Worm (Caenorhabditis elegans) whole organism, early embryonic: Measurements from ENCODE around the gene sysm-1.
A peak's percentile ranks its signal among the peaks of the same experiment; 100 is the strongest.

Experiments
- B0310.2 ChIP-seq: sonication (generic microtip); optimal IDR thresholded peaks from 2 replicates; lab custom pipeline; 2016; ENCODE audit warnings: mild to moderate bottlenecking, missing genetic modification characterization, missing compliant biosample characterization
- F13C5.2 ChIP-seq: sonication (generic microtip); optimal IDR thresholded peaks from 2 replicates; lab custom pipeline; 2017; ENCODE audit warnings: mild to moderate bottlenecking, missing genetic modification characterization, inconsistent platforms, missing compliant biosample characterization
- aly-1 ChIP-seq: sonication (generic microtip); optimal IDR thresholded peaks from 2 replicates; lab custom pipeline; 2016; ENCODE audit warnings: missing genetic modification characterization, missing compliant biosample characterization
- ama-1 ChIP-seq: fragments of 150-350 bp; optimal IDR thresholded peaks from 2 replicates; lab custom pipeline; 2014
- ceh-13 ChIP-seq: fragments of 200-800 bp; sonication (Bioruptor generic); optimal IDR thresholded peaks from 2 replicates; lab custom pipeline; 2018; ENCODE audit warnings: mild to moderate bottlenecking, missing genetic modification characterization, missing compliant biosample characterization
- ceh-36 ChIP-seq: sonication (generic microtip); optimal IDR thresholded peaks from 2 replicates; lab custom pipeline; 2016; ENCODE audit warnings: missing genetic modification characterization, inconsistent platforms, missing compliant biosample characterization
- ets-7 ChIP-seq: sonication (generic microtip); optimal IDR thresholded peaks from 2 replicates; lab custom pipeline; 2016; ENCODE audit warnings: missing genotype, missing genetic modification characterization, missing compliant biosample characterization
- flt-1 ChIP-seq: fragments of 200-800 bp; sonication (Bioruptor generic); IDR thresholded peaks from 2 replicates; pipeline ENCODE4 v1.3.6; 2022; ENCODE audit warnings: missing genetic modification characterization, missing compliant biosample characterization
- hmbx-1 ChIP-seq: sonication (generic microtip); optimal IDR thresholded peaks from 2 replicates; lab custom pipeline; 2016; ENCODE audit warnings: mild to moderate bottlenecking, missing genetic modification characterization, missing compliant biosample characterization
- hmg-4 ChIP-seq: fragments of 200-800 bp; sonication (Bioruptor generic); optimal IDR thresholded peaks from 2 replicates; lab custom pipeline; 2018; ENCODE audit warnings: mild to moderate bottlenecking, missing genetic modification characterization, missing compliant biosample characterization
- hnd-1 ChIP-seq: sonication (generic microtip); optimal IDR thresholded peaks from 2 replicates; lab custom pipeline; 2016; ENCODE audit warnings: missing genetic modification characterization, missing compliant biosample characterization
- pes-1 ChIP-seq: fragments of 200-800 bp; sonication (Bioruptor generic); IDR thresholded peaks from 2 replicates; pipeline ENCODE4 v1.3.6; 2022; ENCODE audit warnings: missing genetic modification reagents, missing genetic modification characterization, missing compliant biosample characterization
- scrt-1 ChIP-seq: fragments of 200-800 bp; sonication (Bioruptor generic); IDR thresholded peaks from 2 replicates; pipeline ENCODE4 v1.3.6; 2022; ENCODE audit warnings: missing genetic modification characterization, missing compliant biosample characterization
- sea-1 ChIP-seq: fragments of 200-800 bp; sonication (Bioruptor generic); conservative IDR thresholded peaks from 2 replicates; pipeline ENCODE4 v1.3.6; 2022; ENCODE audit warnings: missing genetic modification characterization, missing compliant biosample characterization
- tbx-11 ChIP-seq: fragments of 200-800 bp; sonication (Bioruptor generic); IDR thresholded peaks from 2 replicates; pipeline ENCODE4 v1.3.6; 2022; ENCODE audit warnings: missing genetic modification characterization, missing compliant biosample characterization
- tbx-37 ChIP-seq: fragments of 200-800 bp; sonication (Bioruptor generic); conservative IDR thresholded peaks from 2 replicates; pipeline ENCODE4 v1.3.6; 2022; ENCODE audit warnings: missing genetic modification reagents, missing genetic modification characterization, missing compliant biosample characterization
- tra-4 ChIP-seq: sonication (generic microtip); optimal IDR thresholded peaks from 2 replicates; lab custom pipeline; 2017; ENCODE audit warnings: missing genetic modification characterization, missing compliant biosample characterization

The sysm-1 gene

DNA sequence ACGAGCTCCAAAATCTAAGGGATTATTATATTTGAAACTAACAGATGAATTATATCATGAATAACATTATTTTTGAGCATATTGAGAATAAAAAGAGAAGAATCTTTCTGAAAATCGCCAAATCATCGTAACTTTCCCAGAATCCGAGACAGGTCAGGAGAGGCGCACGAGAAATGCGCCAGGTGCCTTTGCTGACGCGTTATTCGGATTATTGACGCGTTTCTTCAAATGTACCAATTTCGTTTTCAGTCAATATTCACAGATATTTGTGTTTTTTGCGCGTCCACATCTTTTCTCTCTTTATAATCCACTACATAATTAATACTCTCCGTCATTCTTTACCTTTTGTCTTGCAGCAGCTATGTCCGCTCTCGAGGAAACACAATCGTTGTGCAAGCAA, 16.0 kb upstream of the sysm-1 start, which contains the start of gene T24H10.1:
Gene T24H10.1 (plus strand): TSS at position 355 of the 400 bp plus-strand sequence.
- TF ChIP-seq tra-4 (tag; lab: Kevin White, UChicago) (no peak), F13C5.2 (peak; percentile 57), ceh-36 (peak; percentile 33)

DNA sequence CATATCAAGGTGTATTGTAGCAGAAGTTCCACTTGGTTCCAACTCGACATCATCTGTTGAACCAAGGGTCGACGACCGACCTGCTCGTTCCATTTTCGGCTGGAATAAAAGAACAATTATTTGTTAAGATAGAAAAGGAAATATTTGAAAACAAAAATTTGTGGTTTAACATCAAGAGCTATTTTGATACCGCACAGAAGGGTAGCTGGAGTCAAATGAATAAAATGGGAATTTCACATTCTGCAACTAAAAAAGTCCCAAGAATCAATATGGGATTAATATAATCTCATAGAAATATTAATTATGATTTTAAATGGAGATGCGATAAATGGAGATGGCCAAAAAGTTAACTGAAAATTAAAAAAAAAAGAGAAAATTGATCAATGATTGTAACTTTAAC, 15.5 kb upstream of the sysm-1 start, which contains the start of gene clh-5:
Gene clh-5 (minus strand): TSS at position 101 of the 400 bp plus-strand sequence.
- TF ChIP-seq scrt-1 (GFP tag; lab: Robert Waterston, UW), result no peak
- no peak for TF ChIP-seq B0310.2
- no peak for TF ChIP-seq sea-1 (GFP tag; lab: Robert Waterston, UW)
- TF ChIP-seq ceh-36, result no peak
- TF ChIP-seq ama-1 (lab: Kevin White, UChicago), result no peak
- no peak for TF ChIP-seq tbx-37 (GFP tag; lab: Robert Waterston, UW)
- no peak for TF ChIP-seq F13C5.2
- TF ChIP-seq hnd-1 (tag; lab: Kevin White, UChicago), result no peak
- TF ChIP-seq flt-1, result no peak
- no peak for TF ChIP-seq ets-7 (tag; lab: Kevin White, UChicago)
- no peak for TF ChIP-seq hmbx-1 (tag; lab: Kevin White, UChicago)
- TF ChIP-seq tbx-11, result no peak
- no peak for TF ChIP-seq ceh-13 (GFP tag; lab: Kevin White, UChicago)
- TF ChIP-seq tra-4 (tag; lab: Kevin White, UChicago), result no peak
- TF ChIP-seq hmg-4 (GFP tag; lab: Kevin White, UChicago), result no peak
- no peak for TF ChIP-seq pes-1 (GFP tag; lab: Robert Waterston, UW)
- TF ChIP-seq aly-1, result no peak

DNA sequence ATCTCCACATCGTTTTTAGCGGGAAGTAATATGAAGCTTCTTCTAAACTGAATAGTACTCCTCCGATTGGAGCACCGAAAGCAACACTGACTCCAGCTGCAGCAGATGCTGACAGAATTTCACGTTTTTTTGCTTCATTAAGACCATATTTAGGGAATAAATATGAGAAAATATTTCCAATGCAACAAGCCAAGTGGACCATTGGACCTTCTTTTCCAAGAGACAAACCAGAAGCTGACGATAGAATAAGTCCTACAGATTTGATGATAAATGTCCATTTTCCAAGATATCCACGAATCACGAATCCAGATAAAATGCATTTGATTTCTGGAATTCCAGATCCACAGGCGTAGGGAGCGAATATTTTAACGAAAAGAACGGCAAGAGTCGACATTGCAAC, 14.3 kb upstream of the sysm-1 start:
- TF ChIP-seq ama-1 (lab: Kevin White, UChicago), result no peak

DNA sequence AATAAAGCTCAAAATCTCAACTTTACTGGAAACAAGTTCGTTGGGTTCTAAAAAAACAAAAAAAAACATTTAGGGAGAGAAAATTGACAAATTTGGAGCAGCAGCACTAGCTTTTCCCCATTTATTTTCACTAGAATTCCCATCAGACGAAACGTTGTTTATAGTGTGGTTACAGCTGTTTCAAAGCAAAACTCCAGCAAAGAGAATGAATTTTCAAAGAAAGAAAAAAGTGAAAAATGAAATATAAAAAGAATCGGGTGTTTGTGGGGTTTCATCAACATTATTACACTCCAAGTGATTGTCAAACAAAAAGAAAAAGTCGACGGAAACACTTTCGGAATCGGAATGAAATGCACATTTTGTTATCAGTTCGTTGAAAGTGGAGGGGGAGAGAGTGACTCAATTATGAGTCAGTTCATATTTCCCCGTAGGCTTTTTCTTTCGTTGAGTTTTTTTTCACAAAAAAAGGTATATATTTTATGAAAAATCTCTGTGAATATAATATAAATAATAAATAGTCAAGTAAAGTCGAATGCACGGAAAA, 11.3 kb upstream of the sysm-1 start:
- TF ChIP-seq hmbx-1 (tag; lab: Kevin White, UChicago) (no peak), ets-7 (tag; lab: Kevin White, UChicago) (no peak), aly-1 (no peak), tbx-37 (GFP tag; lab: Robert Waterston, UW) (no peak), tra-4 (tag; lab: Kevin White, UChicago) (no peak), pes-1 (GFP tag; lab: Robert Waterston, UW) (no peak), ceh-13 (GFP tag; lab: Kevin White, UChicago) (no peak), F13C5.2 (no peak), ceh-36 (no peak)

ce11 chrII:9093584-9093983, 10.6 kb upstream of the sysm-1 start, which contains the start of gene C07H4.1:
Gene C07H4.1 (minus strand): TSS chrII:9093684.
- TF ChIP-seq tbx-37 (GFP tag; lab: Robert Waterston, UW), result no peak
- TF ChIP-seq flt-1, result no peak
- no peak for TF ChIP-seq pes-1 (GFP tag; lab: Robert Waterston, UW)
- TF ChIP-seq hmg-4 (GFP tag; lab: Kevin White, UChicago), result no peak
- no peak for TF ChIP-seq ceh-36
- no peak for TF ChIP-seq ama-1 (lab: Kevin White, UChicago)
- TF ChIP-seq hmbx-1 (tag; lab: Kevin White, UChicago), result no peak
- TF ChIP-seq tra-4 (tag; lab: Kevin White, UChicago), result no peak
- no peak for TF ChIP-seq F13C5.2
- no peak for TF ChIP-seq tbx-11
- TF ChIP-seq ets-7 (tag; lab: Kevin White, UChicago), result no peak
- TF ChIP-seq sea-1 (GFP tag; lab: Robert Waterston, UW), result no peak
- TF ChIP-seq scrt-1 (GFP tag; lab: Robert Waterston, UW), result no peak
- no peak for TF ChIP-seq hnd-1 (tag; lab: Kevin White, UChicago)
- no peak for TF ChIP-seq B0310.2

DNA sequence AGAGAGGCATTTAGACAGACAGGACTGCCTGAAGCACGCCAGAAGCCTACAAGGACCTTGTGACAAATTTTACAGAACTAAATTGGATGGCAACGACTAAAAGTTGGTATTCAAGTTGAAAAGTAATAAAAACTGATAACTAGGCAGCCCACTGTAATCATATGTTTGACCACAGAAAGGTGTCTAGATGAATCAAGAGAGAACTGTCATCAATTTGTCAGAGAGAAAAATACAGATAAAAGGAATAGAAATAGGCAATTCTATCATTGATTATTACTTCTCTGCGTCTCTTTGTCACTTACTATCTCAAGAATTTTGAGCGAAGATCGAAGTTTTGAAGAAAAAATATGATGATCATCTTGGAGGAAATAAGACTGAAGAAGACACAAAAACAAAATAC, 9.9 kb upstream of the sysm-1 start:
- TF ChIP-seq ama-1 (lab: Kevin White, UChicago), result no peak
- no peak for TF ChIP-seq tbx-37 (GFP tag; lab: Robert Waterston, UW)
- no peak for TF ChIP-seq ceh-36
- no peak for TF ChIP-seq F13C5.2
- TF ChIP-seq B0310.2, result no peak
- no peak for TF ChIP-seq scrt-1 (GFP tag; lab: Robert Waterston, UW)
- TF ChIP-seq tra-4 (tag; lab: Kevin White, UChicago), result no peak
- TF ChIP-seq aly-1, result no peak
- TF ChIP-seq sea-1 (GFP tag; lab: Robert Waterston, UW), result no peak
- no peak for TF ChIP-seq flt-1
- TF ChIP-seq tbx-11, result no peak
- TF ChIP-seq pes-1 (GFP tag; lab: Robert Waterston, UW), result no peak

- no peak for TF ChIP-seq sea-1 (GFP tag; lab: Robert Waterston, UW)
- no peak for TF ChIP-seq F13C5.2
- no peak for TF ChIP-seq hnd-1 (tag; lab: Kevin White, UChicago)
- no peak for TF ChIP-seq scrt-1 (GFP tag; lab: Robert Waterston, UW)
- TF ChIP-seq tbx-11, result no peak
- TF ChIP-seq ama-1 (lab: Kevin White, UChicago), result no peak
- TF ChIP-seq pes-1 (GFP tag; lab: Robert Waterston, UW), result no peak
Observed at ce11 chrII:9086308-9086707, 3.3 kb upstream of the sysm-1 start, which contains the start of gene hlh-3. Gene hlh-3 (plus strand): TSS chrII:9086608.

DNA sequence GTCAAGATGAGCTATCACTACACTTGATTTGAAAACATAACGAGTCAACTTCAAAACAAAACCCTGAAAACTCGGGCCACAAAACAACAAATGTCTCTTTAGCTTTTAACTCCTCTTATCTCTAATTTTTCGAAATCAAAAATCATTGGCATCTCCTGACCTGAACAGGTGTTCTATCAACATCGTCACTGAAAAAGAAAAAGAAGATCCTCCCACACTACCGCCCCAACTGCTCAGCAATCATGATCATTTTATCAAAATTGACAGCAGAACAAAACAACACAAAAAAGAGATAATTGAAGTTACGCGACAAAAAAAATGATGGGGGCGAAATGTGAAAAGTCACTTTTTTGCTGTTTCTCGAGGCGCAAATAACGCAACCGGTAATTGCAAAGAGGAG, 4.6 kb downstream of the sysm-1 start:
- TF ChIP-seq hmbx-1 (tag; lab: Kevin White, UChicago) (no peak), pes-1 (GFP tag; lab: Robert Waterston, UW) (no peak), tbx-37 (GFP tag; lab: Robert Waterston, UW) (no peak), F13C5.2 (no peak), sea-1 (GFP tag; lab: Robert Waterston, UW) (no peak), flt-1 (no peak), ets-7 (tag; lab: Kevin White, UChicago) (no peak)
